Fruit fly (Drosophila melanogaster): Measurements from ENCODE around the gene Nep7.

Gene Nep7

dm6 chr3R:27987329-27987728 lies 32.6 kb downstream of the Nep7 start:
- TF ChIP-seq Vsx2 (GFP tag; optimal IDR thresholded peaks at IDR 0.05; ENCODE audit: partially characterized antibody) (no peak), rgr (GFP tag; optimal IDR thresholded peaks at IDR 0.05) (peak; percentile 42), OdsH (GFP tag; optimal IDR thresholded peaks at IDR 0.05) (peak; percentile 25), sage (GFP tag; optimal IDR thresholded peaks at IDR 0.05) (no peak), psq (GFP tag; optimal IDR thresholded peaks at IDR 0.05) (no peak), Sp1 (GFP tag; optimal IDR thresholded peaks at IDR 0.05) (peak; percentile 41), Abd-B (GFP tag; optimal IDR thresholded peaks at IDR 0.05) (no peak), tai (GFP tag; optimal IDR thresholded peaks at IDR 0.05) (no peak), Myc (optimal IDR thresholded peaks at IDR 0.05) (no peak), Dfd (GFP tag; optimal IDR thresholded peaks at IDR 0.05) (no peak), jim (GFP tag; optimal IDR thresholded peaks at IDR 0.05) (no peak), usp (GFP tag; optimal IDR thresholded peaks at IDR 0.05) (no peak), Dif (GFP tag; optimal IDR thresholded peaks at IDR 0.05; ENCODE audit: partially characterized antibody) (no peak), Hnf4 (GFP tag; optimal IDR thresholded peaks at IDR 0.05) (no peak), GATAd (GFP tag; optimal IDR thresholded peaks at IDR 0.05) (no peak), foxo (GFP tag; optimal IDR thresholded peaks at IDR 0.05) (peak in 1 of 2 experiments; percentile 45), ey (GFP tag; optimal IDR thresholded peaks at IDR 0.05) (peak; percentile 10), h (GFP tag; optimal IDR thresholded peaks at IDR 0.05) (peak; percentile 36), dmrt93B (GFP tag; optimal IDR thresholded peaks at IDR 0.05) (no peak), CG9705 (GFP tag; optimal IDR thresholded peaks at IDR 0.05) (no peak), woc (GFP tag; optimal IDR thresholded peaks at IDR 0.05) (no peak), N (GFP tag; optimal IDR thresholded peaks at IDR 0.05) (no peak), HLH106 (tag; optimal IDR thresholded peaks at IDR 0.05) (peak; percentile 30), br (GFP tag; optimal IDR thresholded peaks at IDR 0.05) (no peak), Hr83 (GFP tag; optimal IDR thresholded peaks at IDR 0.05; ENCODE audit: poor library complexity, severe bottlenecking) (no peak), CrebA (GFP tag; optimal IDR thresholded peaks at IDR 0.05; ENCODE audit: borderline replicate concordance) (no peak), CG32264 (GFP tag; optimal IDR thresholded peaks at IDR 0.05) (no peak), brk (GFP tag; optimal IDR thresholded peaks at IDR 0.05) (no peak), lola (GFP tag; optimal IDR thresholded peaks at IDR 0.05) (no peak), dsf (GFP tag; optimal IDR thresholded peaks at IDR 0.05; ENCODE audit: borderline replicate concordance) (no peak), pan (optimal IDR thresholded peaks at IDR 0.05) (no peak), sv (GFP tag; optimal IDR thresholded peaks at IDR 0.05) (peak; percentile 68), Rel (GFP tag; optimal IDR thresholded peaks at IDR 0.05) (no peak), Rel (tag; optimal IDR thresholded peaks at IDR 0.05) (no peak), dl (GFP tag; optimal IDR thresholded peaks at IDR 0.05; ENCODE audit: insufficient read depth in 1 of 2, partially characterized antibody in 2 of 2) (no peak), fru (GFP tag; optimal IDR thresholded peaks at IDR 0.05) (peak; percentile 21), Jra (GFP tag; optimal IDR thresholded peaks at IDR 0.05) (no peak), Hr78 (GFP tag; optimal IDR thresholded peaks at IDR 0.05) (no peak), Mio (GFP tag; optimal IDR thresholded peaks at IDR 0.05) (no peak)

dm6 chr3R:27987772-27988171 lies 33.1 kb downstream of the Nep7 start:
- TF ChIP-seq woc (GFP tag; optimal IDR thresholded peaks at IDR 0.05) (no peak), Hr78 (GFP tag; optimal IDR thresholded peaks at IDR 0.05) (no peak), CrebA (GFP tag; optimal IDR thresholded peaks at IDR 0.05; ENCODE audit: borderline replicate concordance) (no peak), jim (GFP tag; optimal IDR thresholded peaks at IDR 0.05) (no peak), Sp1 (GFP tag; optimal IDR thresholded peaks at IDR 0.05) (no peak), Mio (GFP tag; optimal IDR thresholded peaks at IDR 0.05) (no peak), Vsx2 (GFP tag; optimal IDR thresholded peaks at IDR 0.05; ENCODE audit: partially characterized antibody) (no peak), sage (GFP tag; optimal IDR thresholded peaks at IDR 0.05) (no peak), CG9705 (GFP tag; optimal IDR thresholded peaks at IDR 0.05) (no peak), dsf (GFP tag; optimal IDR thresholded peaks at IDR 0.05; ENCODE audit: borderline replicate concordance) (no peak), brk (GFP tag; optimal IDR thresholded peaks at IDR 0.05) (no peak), lola (GFP tag; optimal IDR thresholded peaks at IDR 0.05) (no peak)

- no peak for TF ChIP-seq Sp1 (GFP tag; optimal IDR thresholded peaks at IDR 0.05)
- no peak for TF ChIP-seq ey (GFP tag; optimal IDR thresholded peaks at IDR 0.05)
- no peak for TF ChIP-seq Hr83 (GFP tag; optimal IDR thresholded peaks at IDR 0.05; ENCODE audit: poor library complexity, severe bottlenecking)
- no peak for TF ChIP-seq CG32264 (GFP tag; optimal IDR thresholded peaks at IDR 0.05)
- no peak for TF ChIP-seq psq (GFP tag; optimal IDR thresholded peaks at IDR 0.05)
- TF ChIP-seq jim (GFP tag; optimal IDR thresholded peaks at IDR 0.05) = no peak
- TF ChIP-seq brk (GFP tag; optimal IDR thresholded peaks at IDR 0.05) = no peak
- TF ChIP-seq HLH106 (tag; optimal IDR thresholded peaks at IDR 0.05) = peak; percentile 5
Measured at dm6 chr3R:27988189-27988588, 33.5 kb downstream of the Nep7 start, which contains the start of gene betaTub97EF. Gene betaTub97EF, minus strand, starts transcription at chr3R:27988384.

All from whole organism, wandering third instar larva.